Worm (Caenorhabditis elegans) whole organism, late embryonic: ENCODE results near the gene W02B12.12.

Source experiments
- K09A11.1 ChIP-seq: sonication (generic microtip); optimal IDR thresholded peaks from 2 replicates; lab custom pipeline; 2017; ENCODE audit warnings: antibody characterized with exemption, mild to moderate bottlenecking, missing genetic modification characterization, missing compliant biosample characterization; ENCODE audit not compliant: insufficient read depth
- ama-1 ChIP-seq: fragments of 150-350 bp; optimal IDR thresholded peaks from 2 replicates; lab custom pipeline; 2014
- ceh-22 ChIP-seq: sonication (generic microtip); optimal IDR thresholded peaks from 2 replicates; lab custom pipeline; 2017; ENCODE audit warnings: missing biosample characterization, missing genetic modification characterization
- ceh-45 ChIP-seq: fragments of 200-800 bp; sonication (Bioruptor generic); IDR thresholded peaks from 2 replicates; pipeline ENCODE4 v1.3.6; 2022; ENCODE audit warnings: missing genetic modification reagents, missing genetic modification characterization, missing compliant biosample characterization
- ceh-48 ChIP-seq: sonication (generic microtip); optimal IDR thresholded peaks from 2 replicates; lab custom pipeline; 2016; ENCODE audit warnings: missing genetic modification characterization, inconsistent platforms, missing compliant biosample characterization
- elt-2 ChIP-seq: sonication (generic microtip); optimal IDR thresholded peaks from 2 replicates; lab custom pipeline; 2016; ENCODE audit warnings: missing genetic modification reagents, missing genetic modification characterization, missing compliant biosample characterization
- gmeb-2 ChIP-seq: sonication (generic microtip); optimal IDR thresholded peaks from 2 replicates; lab custom pipeline; 2016; ENCODE audit warnings: missing genetic modification characterization, inconsistent platforms, missing compliant biosample characterization
- hlh-30 ChIP-seq: sonication (generic microtip); optimal IDR thresholded peaks from 2 replicates; lab custom pipeline; 2017; ENCODE audit warnings: antibody characterized with exemption, missing genetic modification characterization, missing compliant biosample characterization; ENCODE audit not compliant: insufficient read depth
- nfya-1 ChIP-seq: sonication (generic microtip); optimal IDR thresholded peaks from 2 replicates; lab custom pipeline; 2017; ENCODE audit warnings: missing genetic modification characterization, mild to moderate bottlenecking, missing compliant biosample characterization, antibody characterized with exemption, moderate library complexity
- pax-1 ChIP-seq: fragments of 150-350 bp; optimal IDR thresholded peaks from 2 replicates; lab custom pipeline; 2014; ENCODE audit warnings: missing biosample characterization, missing genetic modification characterization
- pqm-1 ChIP-seq: sonication (generic microtip); optimal IDR thresholded peaks from 2 replicates; lab custom pipeline; 2016; ENCODE audit warnings: missing genetic modification characterization, missing compliant biosample characterization
- tbx-7 ChIP-seq: sonication (generic microtip); optimal IDR thresholded peaks from 2 replicates; lab custom pipeline; 2016; ENCODE audit warnings: missing genotype, missing genetic modification characterization, missing compliant biosample characterization
- unc-55 ChIP-seq: sonication (generic microtip); optimal IDR thresholded peaks from 2 replicates; lab custom pipeline; 2017; ENCODE audit warnings: missing biosample characterization, missing genetic modification reagents, missing genetic modification characterization
- unc-86 ChIP-seq: sonication (generic microtip); optimal IDR thresholded peaks from 2 replicates; lab custom pipeline; 2016; ENCODE audit warnings: missing genetic modification characterization, missing compliant biosample characterization

- TF ChIP-seq gmeb-2 (tag; lab: Kevin White, UChicago) (no peak), ceh-22 (tag; lab: Kevin White, UChicago) (no peak), hlh-30 (tag; lab: Kevin White, UChicago) (no peak), ceh-45 (GFP tag; lab: Robert Waterston, UW) (no peak), ceh-48 (tag; lab: Kevin White, UChicago) (peak; percentile 14), pqm-1 (tag; lab: Kevin White, UChicago) (peak; percentile 31), unc-86 (tag; lab: Kevin White, UChicago) (peak; percentile 19), unc-55 (no peak), elt-2 (tag; lab: Kevin White, UChicago) (peak; percentile 66), ama-1 (lab: Kevin White, UChicago) (no peak), nfya-1 (tag; lab: Kevin White, UChicago) (peak; percentile 62), pax-1 (tag; lab: Kevin White, UChicago) (no peak), K09A11.1 (tag; lab: Kevin White, UChicago) (no peak), tbx-7 (no peak)
Observed at ce11 chrII:11473525-11474181, 5.3 kb downstream of the W02B12.12 start, which contains the start of the genes metl-1 and W02B12.11.
